Worm (Caenorhabditis elegans): ENCODE measurements around the gene ifc-1.

Gene ifc-1

ce11 chrV:2881016-2881415 lies at the start of gene ifc-1:
Gene ifc-1 (plus strand): TSS chrV:2881393.
- TF ChIP-seq unc-62 (GFP tag; optimal IDR thresholded peaks at IDR 0.05) = no peak

DNA sequence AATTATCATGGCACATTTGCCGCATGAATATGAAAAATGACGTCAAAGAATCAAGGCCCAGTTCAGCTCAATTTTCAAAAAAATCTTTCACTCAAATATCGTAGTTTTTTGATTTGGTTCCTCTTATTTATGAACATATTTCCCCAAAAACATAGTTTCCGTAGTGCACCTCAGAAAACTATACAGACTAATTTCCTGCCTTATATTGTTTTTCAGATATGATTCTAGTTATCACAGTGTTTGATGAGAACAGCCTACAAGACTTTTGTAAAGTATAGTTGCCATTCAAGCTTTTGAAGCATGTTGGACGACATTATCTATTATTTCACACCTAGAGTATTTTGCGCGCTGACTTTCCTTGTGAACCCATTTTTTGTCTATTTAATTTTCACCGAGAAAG lies 48.5 kb upstream of the ifc-1 start, which contains the start of gene srj-50:
TSS of gene srj-50 (plus strand) at position 301 of the 400 bp plus-strand sequence.
- no peak for TF ChIP-seq unc-62 (GFP tag; optimal IDR thresholded peaks at IDR 0.05)

DNA sequence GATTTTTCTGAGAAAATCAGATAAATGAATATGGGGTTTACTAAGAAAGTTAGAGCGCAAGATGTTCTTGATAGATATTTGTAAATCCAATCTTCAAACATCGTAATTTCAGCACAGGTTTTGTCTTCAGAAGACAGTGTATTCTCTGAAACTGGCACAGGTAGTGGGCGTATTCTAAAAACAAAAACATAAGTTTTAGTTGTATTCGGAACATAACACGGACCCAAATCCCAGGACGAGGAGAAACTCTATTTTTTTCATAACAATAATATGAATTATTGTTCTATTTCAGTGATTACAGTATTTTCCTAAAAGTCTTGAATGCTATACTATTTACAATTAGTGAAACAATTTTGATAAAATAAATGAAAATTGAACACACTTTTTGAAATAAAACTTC lies 44.7 kb upstream of the ifc-1 start, which contains the start of gene srj-45:
TSS of gene srj-45 (minus strand) at position 101 of the 400 bp plus-strand sequence.
- TF ChIP-seq unc-62 (GFP tag; optimal IDR thresholded peaks at IDR 0.05) = no peak

DNA sequence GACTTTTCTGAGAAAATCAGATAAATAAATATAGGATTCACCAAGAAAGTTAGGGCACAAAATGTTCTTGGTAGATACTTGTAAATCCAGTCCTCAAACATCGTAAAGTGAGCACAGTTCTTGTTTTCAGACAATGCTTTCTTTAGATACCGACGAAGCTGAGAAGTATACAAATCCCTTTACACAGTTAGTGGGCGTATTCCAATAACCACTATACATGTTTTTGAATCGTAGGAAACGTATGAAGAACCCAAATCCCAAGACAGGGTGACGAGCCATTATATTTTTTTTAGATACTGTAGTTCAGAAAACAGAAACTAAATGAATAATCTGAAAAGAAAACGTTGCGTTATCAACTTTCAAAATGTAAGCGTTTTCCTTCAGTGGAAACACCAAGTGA lies 35.4 kb upstream of the ifc-1 start, which contains the start of gene srj-44:
TSS of gene srj-44 (minus strand) at position 101 of the 400 bp plus-strand sequence.
- TF ChIP-seq unc-62 (GFP tag; optimal IDR thresholded peaks at IDR 0.05) = no peak

DNA sequence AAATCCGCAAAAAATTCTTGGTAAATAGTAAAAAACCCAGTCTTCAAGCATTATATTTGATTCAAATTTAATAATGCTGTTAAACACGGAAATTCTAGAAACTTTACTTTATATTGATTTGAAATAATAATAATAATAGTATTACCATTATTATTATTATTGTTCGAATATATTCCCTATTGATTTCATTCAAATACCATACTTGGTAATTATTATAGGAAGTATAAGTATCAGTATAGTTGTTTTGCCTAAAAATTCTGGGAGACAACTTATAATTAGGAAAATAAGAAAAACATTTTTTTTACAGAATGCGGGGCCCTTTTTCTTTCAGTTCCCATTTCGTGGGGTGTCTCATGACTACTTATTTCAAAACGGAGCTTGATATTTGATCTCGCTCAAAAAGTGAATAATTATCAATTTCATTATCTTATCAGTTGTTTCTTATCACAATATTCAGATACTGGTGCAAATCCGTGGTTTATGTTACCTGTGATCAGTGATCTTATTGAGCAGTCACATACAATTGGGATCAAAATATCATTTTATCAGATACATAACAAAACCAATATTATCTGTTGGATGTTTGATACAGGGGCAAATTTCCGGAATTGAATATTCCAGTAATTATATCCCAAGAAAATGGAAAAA lies 32.8 kb upstream of the ifc-1 start, which contains the start of gene srj-49:
TSS of gene srj-49 (minus strand) at position 51 of the 648 bp plus-strand sequence.
- no peak for TF ChIP-seq unc-62 (GFP tag; optimal IDR thresholded peaks at IDR 0.05)

DNA sequence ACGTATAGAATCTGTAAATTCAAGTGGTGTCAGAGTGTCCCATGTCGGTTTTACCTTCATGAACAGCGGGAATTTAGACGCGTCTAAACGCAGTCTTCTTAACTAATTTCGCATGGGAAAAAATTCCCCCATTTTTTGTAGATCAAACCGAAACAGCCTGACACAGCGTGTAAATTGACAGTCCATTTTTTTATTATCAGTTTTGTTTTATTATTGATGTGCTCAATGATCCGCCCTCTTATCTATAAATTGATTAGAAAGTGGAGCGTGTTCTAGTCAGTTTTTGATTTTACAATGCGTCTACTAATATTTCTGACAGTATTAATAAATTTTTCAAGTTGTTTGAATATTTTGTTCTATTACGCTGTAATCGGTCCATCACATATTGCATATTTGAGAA lies 32.1 kb upstream of the ifc-1 start, which contains the start of gene ugt-53:
TSS of gene ugt-53 (plus strand) at position 273 of the 400 bp plus-strand sequence.
- TF ChIP-seq unc-62 (GFP tag; optimal IDR thresholded peaks at IDR 0.05) = no peak

DNA sequence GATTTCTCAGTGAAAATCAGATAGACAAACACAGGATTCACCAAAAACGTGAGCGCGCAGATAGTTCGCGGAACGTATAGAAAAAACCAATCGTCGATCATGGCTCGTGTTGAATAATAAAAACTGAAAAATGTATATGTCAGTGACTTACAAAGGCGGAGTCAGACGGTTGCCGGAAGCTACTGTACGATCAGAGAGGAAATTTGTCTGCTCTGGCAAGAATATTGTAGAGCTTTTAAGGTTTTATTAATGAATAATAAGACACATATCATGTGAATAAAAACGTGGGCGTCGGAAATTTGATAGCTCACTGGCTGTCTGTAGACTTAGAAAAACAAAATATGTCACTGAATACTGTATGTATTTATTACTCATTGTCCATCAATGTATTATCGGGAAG lies 25.7 kb upstream of the ifc-1 start, which contains the start of gene srj-57:
TSS of gene srj-57 (minus strand) at position 101 of the 400 bp plus-strand sequence.
- no peak for TF ChIP-seq unc-62 (GFP tag; optimal IDR thresholded peaks at IDR 0.05)

- TF ChIP-seq unc-62 (GFP tag; optimal IDR thresholded peaks at IDR 0.05) = no peak
These were observed 23.4 kb upstream of the ifc-1 start, which contains the start of gene srj-55 for ce11 chrV:2857842-2858241. Gene srj-55 (minus strand): TSS chrV:2857942.

ce11 chrV:2859738-2860137 lies 21.5 kb upstream of the ifc-1 start, which contains the start of gene srj-54:
Gene srj-54 (minus strand): TSS chrV:2859838.
- no peak for TF ChIP-seq unc-62 (GFP tag; optimal IDR thresholded peaks at IDR 0.05)

- no peak for TF ChIP-seq unc-62 (GFP tag; optimal IDR thresholded peaks at IDR 0.05)
These were observed 19.7 kb upstream of the ifc-1 start, which contains the start of gene srh-270 for ce11 chrV:2861505-2861904. Gene srh-270 (minus strand): TSS chrV:2861605.

DNA sequence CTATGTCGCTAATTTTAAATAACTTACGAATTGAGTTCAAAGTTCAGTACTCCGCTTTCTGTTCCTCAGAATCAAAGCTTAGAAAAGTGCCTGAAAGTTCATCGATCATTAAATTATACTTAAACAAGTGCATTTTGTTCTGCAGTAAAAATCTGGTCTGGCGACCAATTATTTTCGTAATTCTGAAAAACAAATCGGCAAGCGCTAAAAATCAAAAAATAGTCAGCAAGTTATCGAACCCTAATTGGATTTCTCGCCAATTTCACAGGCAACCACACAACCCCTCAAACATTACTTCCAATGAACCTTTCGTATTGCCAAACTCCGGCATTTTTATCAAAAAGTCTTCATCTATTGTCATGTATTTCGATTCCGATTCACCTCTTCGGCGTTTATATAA lies 18.2 kb upstream of the ifc-1 start, which contains the start of gene srh-272:
TSS of gene srh-272 (plus strand) at position 301 of the 400 bp plus-strand sequence.
- no peak for TF ChIP-seq unc-62 (GFP tag; optimal IDR thresholded peaks at IDR 0.05)

DNA sequence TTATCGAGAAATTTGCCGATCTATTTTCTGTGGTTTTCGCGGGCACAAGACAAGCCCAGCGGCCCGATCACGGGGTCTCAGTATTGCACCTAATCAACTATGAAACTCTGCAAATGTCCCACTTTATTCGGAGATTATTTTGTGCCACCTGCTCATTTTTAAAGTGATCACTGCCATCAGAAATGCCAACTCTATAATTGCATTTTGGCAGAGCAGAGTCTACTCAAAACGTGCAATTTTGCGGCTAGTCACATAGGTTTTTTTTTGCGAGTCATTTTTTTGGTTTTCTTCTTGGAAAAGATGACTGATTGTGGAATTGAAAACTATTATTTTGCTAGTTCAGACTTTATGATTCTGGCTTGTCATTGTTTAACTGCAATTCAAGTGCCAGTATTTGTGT lies 16.3 kb upstream of the ifc-1 start, which contains the start of gene srh-240:
TSS of gene srh-240 (plus strand) at position 301 of the 400 bp plus-strand sequence.
- TF ChIP-seq unc-62 (GFP tag; optimal IDR thresholded peaks at IDR 0.05) = no peak

DNA sequence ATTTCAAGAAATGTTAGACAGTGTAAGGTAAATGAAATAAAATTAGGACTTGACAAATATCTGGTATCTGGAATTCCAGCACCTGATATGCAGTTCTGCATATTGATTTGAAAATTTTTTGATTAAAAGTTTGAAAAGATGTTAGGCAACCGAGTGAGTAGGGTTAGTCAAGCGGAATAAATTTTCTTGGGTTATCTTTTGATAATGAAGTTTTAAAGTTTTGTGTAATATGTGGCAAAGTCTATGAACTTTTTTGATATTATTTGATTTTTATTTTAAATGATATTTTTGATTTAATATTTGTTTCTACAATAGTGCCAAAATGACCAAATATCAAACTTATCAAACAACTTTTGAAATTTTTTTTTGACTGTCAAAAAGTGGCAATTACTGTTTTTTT lies 11.7 kb upstream of the ifc-1 start, which contains the start of gene srh-241:
TSS of gene srh-241 (minus strand) at position 101 of the 400 bp plus-strand sequence.
- TF ChIP-seq unc-62 (GFP tag; optimal IDR thresholded peaks at IDR 0.05) = no peak

- no peak for TF ChIP-seq unc-62 (GFP tag; optimal IDR thresholded peaks at IDR 0.05)
These were observed 11.1 kb upstream of the ifc-1 start, which contains the start of gene srh-243 for ce11 chrV:2870127-2870526. Gene srh-243 (plus strand): TSS chrV:2870427.

DNA sequence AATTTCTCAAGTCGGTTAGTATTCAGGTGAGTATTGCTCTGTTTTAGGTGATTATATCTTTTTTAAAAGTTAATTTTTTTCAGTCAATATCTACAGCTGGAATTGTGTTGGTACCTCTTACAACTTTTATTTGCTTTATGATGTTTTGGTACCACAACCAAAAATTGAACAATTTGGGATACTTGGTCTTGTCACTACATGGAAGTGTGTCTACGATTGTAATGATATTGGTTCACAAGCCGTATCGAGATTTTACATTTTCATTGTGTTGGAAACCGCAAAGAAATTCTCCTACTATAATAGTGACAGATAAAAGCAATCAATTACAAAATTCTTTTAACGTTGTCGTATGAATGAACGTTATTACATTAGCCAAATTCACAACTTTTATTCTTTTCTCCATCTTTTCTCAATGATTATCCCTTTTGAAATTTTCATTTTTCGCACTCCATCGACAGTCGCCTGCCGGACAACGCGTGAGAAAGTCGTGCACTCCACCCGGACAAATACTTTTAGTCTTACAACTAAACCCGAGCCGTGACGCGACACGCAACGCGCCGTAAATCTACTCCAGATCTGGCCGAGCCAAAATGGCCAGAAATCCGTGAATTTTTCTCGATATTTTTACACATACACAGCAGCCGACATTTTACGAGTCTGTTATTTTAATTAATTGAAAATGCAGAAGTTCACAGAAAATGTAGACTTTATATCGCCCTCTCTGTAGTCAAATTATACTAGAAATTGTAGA lies 9.3 kb upstream of the ifc-1 start:
- no peak for TF ChIP-seq unc-62 (GFP tag; optimal IDR thresholded peaks at IDR 0.05)

- no peak for TF ChIP-seq unc-62 (GFP tag; optimal IDR thresholded peaks at IDR 0.05)
These were observed 8.2 kb upstream of the ifc-1 start for ce11 chrV:2872947-2873346.

Measured in whole organism, dauer.